Worm (Caenorhabditis elegans) whole organism, young adult: ENCODE measurements around the gene srw-22.

Experiments
- ztf-18 ChIP-seq: sonication (generic microtip); optimal IDR thresholded peaks from 2 replicates; lab custom pipeline; 2016; ENCODE audit warnings: missing genotype, mild to moderate bottlenecking, missing genetic modification characterization, missing compliant biosample characterization
- ztf-6 ChIP-seq: fragments of 200-800 bp; sonication (Bioruptor generic); IDR thresholded peaks from 2 replicates; pipeline ENCODE4 v1.3.6; 2022; ENCODE audit warnings: missing genetic modification reagents, missing genetic modification characterization, missing compliant biosample characterization

ce11 chrV:15318638-15319037 lies 50.2 kb downstream of the srw-22 start, which contains the start of gene nhr-291:
- no peak for TF ChIP-seq ztf-6 (GFP tag; lab: Robert Waterston, UW)
- no peak for TF ChIP-seq ztf-18
